Worm (Caenorhabditis elegans) whole organism, L2 larva: ENCODE results near the gene C05D11.5.

Experiments
- F13H6.1 ChIP-seq: sonication (generic microtip); optimal IDR thresholded peaks from 2 replicates; lab custom pipeline; 2016; ENCODE audit warnings: missing genetic modification characterization, missing compliant biosample characterization
- ama-1 ChIP-seq: fragments of 150-350 bp; optimal IDR thresholded peaks from 2 replicates; lab custom pipeline; 2018; ENCODE audit warnings: inconsistent platforms
- blmp-1 ChIP-seq: sonication (generic microtip); optimal IDR thresholded peaks from 2 replicates; lab custom pipeline; 2017; ENCODE audit warnings: missing genetic modification characterization, mild to moderate bottlenecking, missing compliant biosample characterization, antibody characterized with exemption, moderate library complexity; ENCODE audit not compliant: insufficient read depth
- egl-27 ChIP-seq: sonication (generic microtip); optimal IDR thresholded peaks from 3 replicates; lab custom pipeline; 2017; ENCODE audit warnings: missing biosample characterization, missing genetic modification reagents, missing genetic modification characterization
- elt-3 ChIP-seq: sonication (generic microtip); optimal IDR thresholded peaks from 2 replicates; lab custom pipeline; 2017; ENCODE audit warnings: missing biosample characterization, missing genetic modification characterization
- mab-5 ChIP-seq: fragments of 150-350 bp; optimal IDR thresholded peaks from 2 replicates; lab custom pipeline; 2014; ENCODE audit warnings: missing biosample characterization, missing genetic modification characterization
- mdl-1 ChIP-seq, 2 experiments: fragments of 150-350 bp in 1 of 2; sonication (generic microtip) in 1 of 2; optimal IDR thresholded peaks; 2 replicates each; lab custom pipeline; 2017; ENCODE audit warnings: missing biosample characterization in 2 of 2, missing genetic modification characterization in 2 of 2
- nhr-11 ChIP-seq: fragments of 150-350 bp; optimal IDR thresholded peaks from 2 replicates; lab custom pipeline; 2014; ENCODE audit warnings: missing biosample characterization, missing genetic modification characterization
- nhr-12 ChIP-seq: fragments of 150-350 bp; optimal IDR thresholded peaks from 2 replicates; lab custom pipeline; 2014; ENCODE audit warnings: missing biosample characterization, missing genetic modification characterization
- unc-39 ChIP-seq: fragments of 150-350 bp; optimal IDR thresholded peaks from 2 replicates; lab custom pipeline; 2014; ENCODE audit warnings: missing biosample characterization, missing genetic modification characterization
- ztf-11 ChIP-seq: sonication (generic microtip); optimal IDR thresholded peaks from 2 replicates; lab custom pipeline; 2017; ENCODE audit warnings: missing biosample characterization, missing genetic modification characterization

ce11 chrIII:6390644-6391043 lies 21.2 kb downstream of the C05D11.5 start, which contains the start of gene smrc-1:
- TF ChIP-seq ztf-11 (no peak), mab-5 (no peak), elt-3 (tag; lab: Kevin White, UChicago) (no peak), F13H6.1 (tag; lab: Kevin White, UChicago) (no peak), egl-27 (tag; lab: Kevin White, UChicago) (no peak), blmp-1 (tag; lab: Kevin White, UChicago) (no peak), mdl-1 (tag; optimal IDR thresholded peaks at IDR 0.05; lab: Kevin White, UChicago) (no peak), ama-1 (no peak), unc-39 (tag; lab: Kevin White, UChicago) (no peak), nhr-11 (tag; lab: Kevin White, UChicago) (no peak), nhr-12 (no peak)
